Fruit fly (Drosophila melanogaster) whole organism, pupa: ENCODE measurements around the gene CG5535.

Experiments used
- CG10348 ChIP-seq: fragments of 200-800 bp; sonication (Bioruptor generic); IDR thresholded peaks from 2 replicates; pipeline ENCODE4 v1.3.6; 2022; ENCODE audit warnings: missing biosample characterization, missing genetic modification characterization
- CG12605 ChIP-seq: fragments of 200-800 bp; sonication (Bioruptor generic); IDR thresholded peaks from 2 replicates; pipeline ENCODE4 v1.3.6; 2022; ENCODE audit warnings: missing biosample characterization, missing genetic modification characterization
- CG13204 ChIP-seq: fragments of 200-800 bp; sonication (Bioruptor generic); optimal IDR thresholded peaks from 2 replicates; lab custom pipeline; 2018; ENCODE audit warnings: missing biosample characterization, mild to moderate bottlenecking, missing genetic modification characterization, moderate library complexity
- CG17806 ChIP-seq: fragments of 200-800 bp; sonication (Bioruptor generic); optimal IDR thresholded peaks from 2 replicates; lab custom pipeline; 2018; ENCODE audit warnings: missing biosample characterization, mild to moderate bottlenecking, missing genetic modification characterization, moderate library complexity
- CG32121 ChIP-seq: fragments of 200-800 bp; sonication (Bioruptor generic); IDR thresholded peaks from 2 replicates; pipeline ENCODE4 v1.3.6; 2022; ENCODE audit warnings: missing biosample characterization, missing genetic modification characterization
- CG4496 ChIP-seq: fragments of 200-800 bp; sonication (Bioruptor generic); IDR thresholded peaks from 3 replicates; pipeline ENCODE4 v1.3.6; 2022; ENCODE audit warnings: missing biosample characterization, missing genetic modification characterization
- CG8301 ChIP-seq: fragments of 200-800 bp; sonication (Bioruptor generic); optimal IDR thresholded peaks from 2 replicates; lab custom pipeline; 2018; ENCODE audit warnings: missing biosample characterization, mild to moderate bottlenecking, missing genetic modification characterization
- CG9948 ChIP-seq: fragments of 200-800 bp; sonication (Bioruptor generic); optimal IDR thresholded peaks from 2 replicates; lab custom pipeline; 2018; ENCODE audit warnings: missing biosample characterization, mild to moderate bottlenecking, missing genetic modification characterization, moderate library complexity
- D1 ChIP-seq: fragments of 200-800 bp; sonication (Bioruptor generic); optimal IDR thresholded peaks from 2 replicates; lab custom pipeline; 2018; ENCODE audit warnings: missing biosample characterization, mild to moderate bottlenecking, missing genetic modification characterization, moderate library complexity
- EcR ChIP-seq: fragments of 200-800 bp; sonication (Bioruptor generic); optimal IDR thresholded peaks from 3 replicates; lab custom pipeline; 2019; ENCODE audit warnings: missing biosample characterization, missing genetic modification characterization, mild to moderate bottlenecking, moderate library complexity, missing genetic modification reagents
- Ets98B ChIP-seq: fragments of 200-800 bp; sonication (Bioruptor generic); IDR thresholded peaks from 2 replicates; pipeline ENCODE4 v1.3.6; 2022; ENCODE audit warnings: missing biosample characterization, missing genetic modification characterization
- Pif1A ChIP-seq: fragments of 200-800 bp; sonication (Bioruptor generic); optimal IDR thresholded peaks from 3 replicates; lab custom pipeline; 2016; ENCODE audit warnings: missing biosample characterization, missing genetic modification characterization
- Pif1B ChIP-seq: fragments of 200-800 bp; sonication (Bioruptor generic); optimal IDR thresholded peaks from 3 replicates; lab custom pipeline; 2016; ENCODE audit warnings: missing biosample characterization, missing genetic modification characterization
- gl ChIP-seq: fragments of 200-800 bp; sonication (Bioruptor generic); optimal IDR thresholded peaks from 2 replicates; lab custom pipeline; 2018; ENCODE audit warnings: missing biosample characterization, mild to moderate bottlenecking, missing genetic modification characterization

DNA sequence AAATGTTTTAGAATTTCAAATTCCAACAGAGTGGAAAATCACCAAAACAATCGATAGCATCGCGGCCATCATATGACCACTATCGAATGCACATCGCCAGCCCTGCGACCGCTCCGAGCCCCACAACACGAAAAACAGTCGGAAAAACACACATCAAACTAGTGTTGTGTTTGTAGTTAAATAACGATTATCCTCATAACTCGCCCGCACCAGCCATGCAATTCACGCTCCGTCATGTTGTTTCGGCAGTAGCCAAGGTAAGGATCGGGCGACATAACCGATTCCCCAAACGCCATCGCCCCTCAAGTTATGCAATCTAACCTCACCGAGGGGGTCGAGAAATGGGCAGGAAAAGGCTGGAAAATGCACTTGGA is 9.6 kb downstream of the CG5535 start:
- TF ChIP-seq Pif1A (GFP tag; lab: Kevin White, UChicago), result no peak
- no peak for TF ChIP-seq CG32121 (GFP tag; lab: Robert Waterston, UW)
- TF ChIP-seq D1, result no peak
- TF ChIP-seq CG4496 (GFP tag; lab: Robert Waterston, UW), result 0 out of 3 replicates have a peak, but pooled peaks have one; percentile 27
- no peak; the same call in 1 of the 2 replicates for TF ChIP-seq Ets98B (GFP tag; lab: Robert Waterston, UW)
- TF ChIP-seq CG10348 (GFP tag; lab: Robert Waterston, UW), result no peak
- no peak for TF ChIP-seq CG9948 (tag; lab: Kevin White, UChicago)
- no peak for TF ChIP-seq EcR (GFP tag; lab: Kevin White, UChicago)
- TF ChIP-seq CG17806 (tag; lab: Kevin White, UChicago), result no peak
- TF ChIP-seq CG12605 (GFP tag; lab: Robert Waterston, UW), result no peak
- TF ChIP-seq Pif1B (GFP tag; lab: Kevin White, UChicago), result no peak
- no peak for TF ChIP-seq CG13204 (GFP tag; lab: Kevin White, UChicago)
- TF ChIP-seq CG8301 (tag; lab: Kevin White, UChicago), result no peak
- TF ChIP-seq gl (tag; lab: Kevin White, UChicago), result no peak
